Fruit fly (Drosophila melanogaster) whole organism, prepupa: ENCODE results near the gene Cap-H2.
A peak's percentile ranks its signal among the peaks of the same experiment; 100 is the strongest.

Source experiments
- CG10631 ChIP-seq: fragments of 200-800 bp; sonication (Bioruptor generic); optimal IDR thresholded peaks from 2 replicates; lab custom pipeline; 2016; ENCODE audit warnings: missing biosample characterization, missing genetic modification characterization
- CG10669 ChIP-seq: fragments of 200-800 bp; sonication (Bioruptor generic); optimal IDR thresholded peaks from 3 replicates; lab custom pipeline; 2018; ENCODE audit warnings: missing biosample characterization, mild to moderate bottlenecking, missing genetic modification characterization, moderate library complexity
- CG11762 ChIP-seq: fragments of 200-800 bp; sonication (Bioruptor generic); optimal IDR thresholded peaks from 3 replicates; lab custom pipeline; 2016; ENCODE audit warnings: missing biosample characterization, missing genetic modification characterization; ENCODE audit not compliant: insufficient read depth
- CG1621 ChIP-seq: fragments of 200-800 bp; sonication (Bioruptor generic); optimal IDR thresholded peaks from 3 replicates; lab custom pipeline; 2018; ENCODE audit warnings: missing biosample characterization, mild to moderate bottlenecking, missing genetic modification characterization
- CG16779 ChIP-seq: fragments of 200-800 bp; sonication (Bioruptor generic); optimal IDR thresholded peaks from 3 replicates; lab custom pipeline; 2017; ENCODE audit warnings: missing biosample characterization, mild to moderate bottlenecking, missing genetic modification characterization
- CG31627 ChIP-seq: fragments of 200-800 bp; sonication (Bioruptor generic); optimal IDR thresholded peaks from 3 replicates; lab custom pipeline; 2016; ENCODE audit warnings: missing biosample characterization, missing genetic modification characterization
- CG34406 ChIP-seq: fragments of 200-800 bp; sonication (Bioruptor generic); optimal IDR thresholded peaks from 3 replicates; lab custom pipeline; 2016; ENCODE audit warnings: missing biosample characterization, missing genetic modification characterization
- CG4318 ChIP-seq: fragments of 200-800 bp; sonication (Bioruptor generic); optimal IDR thresholded peaks from 3 replicates; lab custom pipeline; 2017; ENCODE audit warnings: missing biosample characterization, mild to moderate bottlenecking, missing genetic modification characterization
- CG6163 ChIP-seq: fragments of 200-800 bp; sonication (Bioruptor generic); IDR thresholded peaks from 3 replicates; pipeline ENCODE4 v1.3.6; 2022; ENCODE audit warnings: missing biosample characterization, missing genetic modification characterization
- CG6276 ChIP-seq: fragments of 200-800 bp; sonication (Bioruptor generic); optimal IDR thresholded peaks from 2 replicates; lab custom pipeline; 2017; ENCODE audit warnings: missing biosample characterization, mild to moderate bottlenecking, missing genetic modification characterization
- CG6808 ChIP-seq: fragments of 200-800 bp; sonication (Bioruptor generic); optimal IDR thresholded peaks from 3 replicates; lab custom pipeline; 2017; ENCODE audit warnings: missing biosample characterization, missing genetic modification characterization, mild to moderate bottlenecking, moderate library complexity, missing genetic modification reagents
- CG7368 ChIP-seq: fragments of 200-800 bp; sonication (Bioruptor generic); optimal IDR thresholded peaks from 3 replicates; lab custom pipeline; 2016; ENCODE audit warnings: missing biosample characterization, missing genetic modification characterization
- CG8319 ChIP-seq: fragments of 200-800 bp; sonication (Bioruptor generic); optimal IDR thresholded peaks from 3 replicates; lab custom pipeline; 2016; ENCODE audit warnings: missing biosample characterization, missing genetic modification characterization
- CG8632 ChIP-seq: fragments of 200-800 bp; sonication (Bioruptor generic); optimal IDR thresholded peaks from 3 replicates; lab custom pipeline; 2016; ENCODE audit warnings: missing biosample characterization, missing genetic modification characterization
- Eip75B ChIP-seq: fragments of 200-800 bp; sonication (Bioruptor generic); optimal IDR thresholded peaks from 3 replicates; lab custom pipeline; 2016; ENCODE audit warnings: missing biosample characterization, missing genetic modification characterization
- Eip93F ChIP-seq: fragments of 200-800 bp; sonication (Bioruptor generic); optimal IDR thresholded peaks from 2 replicates; lab custom pipeline; 2016; ENCODE audit warnings: missing biosample characterization, mild to moderate bottlenecking, missing genetic modification characterization
- Ets21C ChIP-seq: fragments of 200-800 bp; sonication (Bioruptor generic); optimal IDR thresholded peaks from 3 replicates; lab custom pipeline; 2016; ENCODE audit warnings: missing biosample characterization, missing genetic modification characterization
- Ets96B ChIP-seq: fragments of 200-800 bp; optimal IDR thresholded peaks from 2 replicates; lab custom pipeline; 2019; ENCODE audit warnings: missing biosample characterization, mild to moderate bottlenecking, missing genetic modification characterization, moderate library complexity
- Gug ChIP-seq: fragments of 200-800 bp; sonication (Bioruptor generic); IDR thresholded peaks from 2 replicates; pipeline ENCODE4 v1.3.6; 2022; ENCODE audit warnings: missing biosample characterization, missing genetic modification characterization
- Hr39 ChIP-seq: fragments of 200-800 bp; sonication (Bioruptor generic); optimal IDR thresholded peaks from 2 replicates; lab custom pipeline; 2016; ENCODE audit warnings: missing biosample characterization, missing genetic modification characterization
- Hr4 ChIP-seq: fragments of 200-800 bp; sonication (Bioruptor generic); optimal IDR thresholded peaks from 3 replicates; lab custom pipeline; 2016; ENCODE audit warnings: missing biosample characterization, missing genetic modification characterization
- Sox102F ChIP-seq: fragments of 200-800 bp; sonication (Bioruptor generic); optimal IDR thresholded peaks from 2 replicates; lab custom pipeline; 2016; ENCODE audit warnings: missing biosample characterization, mild to moderate bottlenecking, missing genetic modification characterization
- Sox14 ChIP-seq: fragments of 200-800 bp; sonication (Bioruptor generic); optimal IDR thresholded peaks from 3 replicates; lab custom pipeline; 2016; ENCODE audit warnings: missing biosample characterization, missing genetic modification characterization
- Sox15 ChIP-seq: fragments of 200-800 bp; sonication (Bioruptor generic); optimal IDR thresholded peaks from 3 replicates; lab custom pipeline; 2016; ENCODE audit warnings: missing biosample characterization, missing genetic modification characterization
- dsx ChIP-seq: fragments of 200-800 bp; optimal IDR thresholded peaks from 3 replicates; lab custom pipeline; 2019; ENCODE audit warnings: missing biosample characterization, mild to moderate bottlenecking, missing genetic modification characterization, moderate library complexity; ENCODE audit not compliant: poor library complexity, severe bottlenecking
- eg ChIP-seq: fragments of 200-800 bp; sonication (Bioruptor generic); IDR thresholded peaks from 3 replicates; pipeline ENCODE4 v1.3.6; 2022; ENCODE audit warnings: missing biosample characterization, missing genetic modification characterization
- lz ChIP-seq: fragments of 200-800 bp; sonication (Bioruptor generic); optimal IDR thresholded peaks from 3 replicates; lab custom pipeline; 2016; ENCODE audit warnings: missing biosample characterization, missing genetic modification characterization
- net ChIP-seq: fragments of 200-800 bp; sonication (Bioruptor generic); optimal IDR thresholded peaks from 3 replicates; lab custom pipeline; 2016; ENCODE audit warnings: missing biosample characterization, missing genetic modification characterization
- pdm3 ChIP-seq: fragments of 200-800 bp; sonication (Bioruptor generic); optimal IDR thresholded peaks from 3 replicates; lab custom pipeline; 2016; ENCODE audit warnings: missing biosample characterization, missing genetic modification characterization
- salr ChIP-seq, 2 experiments: fragments of 200-800 bp; sonication (Bioruptor generic); optimal IDR thresholded peaks; 3 replicates each; lab custom pipeline; 2016 to 2018; ENCODE audit warnings: missing biosample characterization in 2 of 2, missing genetic modification characterization in 2 of 2, mild to moderate bottlenecking in 1 of 2
- spab ChIP-seq: fragments of 200-800 bp; sonication (Bioruptor generic); optimal IDR thresholded peaks from 2 replicates; lab custom pipeline; 2017; ENCODE audit warnings: missing biosample characterization, mild to moderate bottlenecking, missing genetic modification characterization, missing genetic modification reagents
- vri ChIP-seq: fragments of 200-800 bp; sonication (Bioruptor generic); optimal IDR thresholded peaks from 3 replicates; lab custom pipeline; 2016; ENCODE audit warnings: missing biosample characterization, mild to moderate bottlenecking, missing genetic modification characterization

The Cap-H2 gene

dm6 chr3R:10760966-10761855 is at the start of gene Cap-H2, which contains the start of gene MED7 (continued):
- TF ChIP-seq CG10631 (GFP tag; lab: Kevin White, UChicago) (peak; percentile 72), spab (GFP tag; lab: Kevin White, UChicago) (no peak), net (GFP tag; lab: Kevin White, UChicago) (no peak), CG7368 (GFP tag; lab: Kevin White, UChicago) (peak; percentile 54), vri (GFP tag; lab: Kevin White, UChicago) (peak; percentile 55), CG10669 (GFP tag; lab: Kevin White, UChicago) (no peak), Sox14 (GFP tag; lab: Kevin White, UChicago) (peak; percentile 76), dsx (GFP tag; lab: Kevin White, UChicago) (no peak), Eip75B (GFP tag; lab: Kevin White, UChicago) (peak; percentile 77)

- TF ChIP-seq Gug (GFP tag; lab: Robert Waterston, UW), result no peak
- no peak for TF ChIP-seq lz (GFP tag; lab: Kevin White, UChicago)
- no peak for TF ChIP-seq Sox102F (GFP tag; lab: Kevin White, UChicago)
- no peak for TF ChIP-seq CG34406 (GFP tag; lab: Kevin White, UChicago)
- TF ChIP-seq CG8319, result no peak
- no peak for TF ChIP-seq CG31627 (GFP tag; lab: Kevin White, UChicago)
- no peak for TF ChIP-seq CG8632
- no peak for TF ChIP-seq pdm3 (GFP tag; lab: Kevin White, UChicago)
- no peak for TF ChIP-seq CG6808
- TF ChIP-seq Hr4 (GFP tag; lab: Kevin White, UChicago), result no peak
- no peak for TF ChIP-seq Ets21C
- no peak for TF ChIP-seq CG16779 (tag; lab: Kevin White, UChicago)
- no peak for TF ChIP-seq Sox14 (GFP tag; lab: Kevin White, UChicago)
- TF ChIP-seq vri (GFP tag; lab: Kevin White, UChicago), result no peak
- TF ChIP-seq CG7368 (GFP tag; lab: Kevin White, UChicago), result no peak
- TF ChIP-seq Sox15 (GFP tag; lab: Kevin White, UChicago), result no peak
- TF ChIP-seq Ets96B (tag; lab: Kevin White, UChicago), result no peak
- TF ChIP-seq CG6163 (GFP tag; lab: Robert Waterston, UW), result no peak
- no peak for TF ChIP-seq Eip93F (GFP tag; lab: Kevin White, UChicago)
- no peak for TF ChIP-seq Hr39
Observed at dm6 chr3R:10714498-10714897, 46.6 kb upstream of the Cap-H2 start, which contains the start of gene CG4073. Gene CG4073 (plus strand): TSS chr3R:10714798.

- TF ChIP-seq salr (GFP tag; optimal IDR thresholded peaks at IDR 0.05; lab: Kevin White, UChicago), result no peak
- no peak for TF ChIP-seq spab (GFP tag; lab: Kevin White, UChicago)
- no peak for TF ChIP-seq CG4318 (GFP tag; lab: Kevin White, UChicago)
- TF ChIP-seq CG1621, result no peak
Observed at dm6 chr3R:10726714-10727113, 34.4 kb upstream of the Cap-H2 start.

dm6 chr3R:10735857-10736256 is 25.3 kb upstream of the Cap-H2 start, which contains the start of gene tomboy20:
Gene tomboy20 (minus strand): TSS chr3R:10735957.
- no peak for TF ChIP-seq CG1621
- no peak for TF ChIP-seq eg (GFP tag; lab: Robert Waterston, UW)
- TF ChIP-seq Ets96B (tag; lab: Kevin White, UChicago), result no peak
- TF ChIP-seq Gug (GFP tag; lab: Robert Waterston, UW), result no peak
- no peak for TF ChIP-seq Hr39
- TF ChIP-seq CG11762 (GFP tag; lab: Kevin White, UChicago), result no peak
- TF ChIP-seq CG34406 (GFP tag; lab: Kevin White, UChicago), result no peak
- no peak for TF ChIP-seq Eip75B (GFP tag; lab: Kevin White, UChicago)
- TF ChIP-seq CG6276 (GFP tag; lab: Kevin White, UChicago), result no peak
- TF ChIP-seq, all 60 proteins: peak for 0
